Worm (Caenorhabditis elegans): ENCODE measurements around the gene acbp-7.

DNA sequence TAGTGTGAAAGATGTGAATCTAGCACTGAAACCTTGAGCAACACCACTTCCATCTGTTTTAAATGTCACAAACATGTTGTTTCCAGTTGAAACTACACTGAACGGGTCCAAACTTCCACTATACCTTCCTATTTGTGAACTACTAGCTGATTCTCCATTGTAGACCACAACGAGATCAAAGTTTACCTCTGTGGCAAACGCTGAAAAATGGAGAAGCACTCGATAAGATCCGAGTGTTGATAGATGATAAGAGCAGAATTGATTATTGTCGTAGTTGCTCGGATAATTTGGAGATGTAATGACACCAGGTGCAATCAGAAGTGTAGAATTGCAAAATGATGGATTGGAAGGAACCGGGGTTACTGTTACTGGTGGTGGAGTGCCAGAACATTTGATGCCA is 44.4 kb downstream of the acbp-7 start:
- TF ChIP-seq lin-39 (tag; optimal IDR thresholded peaks at IDR 0.05) (no peak), pha-4 (GFP tag; IDR thresholded peaks at IDR 0.05) (no peak), pha-4 (tag; optimal IDR thresholded peaks at IDR 0.05) (no peak), snpc-4 (tag; optimal IDR thresholded peaks at IDR 0.05) (no peak), cey-2 (tag; optimal IDR thresholded peaks at IDR 0.05; ENCODE audit: borderline replicate concordance, insufficient read depth) (no peak), unc-62 (GFP tag; optimal IDR thresholded peaks at IDR 0.05 in 1 of 2) (no peak), unc-62 (tag; optimal IDR thresholded peaks at IDR 0.05) (no peak), nhr-11 (tag; optimal IDR thresholded peaks at IDR 0.05) (no peak), nhr-237 (tag; optimal IDR thresholded peaks at IDR 0.05) (no peak), nhr-10 (tag; optimal IDR thresholded peaks at IDR 0.05) (no peak), zag-1 (tag; optimal IDR thresholded peaks at IDR 0.05) (no peak), unc-130 (GFP tag; optimal IDR thresholded peaks at IDR 0.05) (no peak)

Measured in whole organism, L4 larva.